Fruit fly (Drosophila melanogaster) whole organism, prepupa: Measurements from ENCODE around the gene srl.

Experiments
- Blimp-1 ChIP-seq: fragments of 200-800 bp; sonication (Bioruptor generic); optimal IDR thresholded peaks from 3 replicates; lab custom pipeline; 2017; ENCODE audit warnings: missing biosample characterization, missing genetic modification characterization, mild to moderate bottlenecking, moderate library complexity, missing genetic modification reagents
- CG11294 ChIP-seq: fragments of 200-800 bp; sonication (Bioruptor generic); IDR thresholded peaks from 2 replicates; pipeline ENCODE4 v1.3.6; 2022; ENCODE audit warnings: missing biosample characterization, missing genetic modification characterization
- CG11902 ChIP-seq: fragments of 200-800 bp; sonication (Bioruptor generic); optimal IDR thresholded peaks from 3 replicates; lab custom pipeline; 2016; ENCODE audit warnings: missing biosample characterization, missing genetic modification characterization
- CG15336 ChIP-seq: fragments of 200-800 bp; sonication (Bioruptor generic); IDR thresholded peaks from 2 replicates; pipeline ENCODE4 v1.3.6; 2022; ENCODE audit warnings: missing biosample characterization, missing genetic modification characterization
- CG1621 ChIP-seq: fragments of 200-800 bp; sonication (Bioruptor generic); optimal IDR thresholded peaks from 3 replicates; lab custom pipeline; 2018; ENCODE audit warnings: missing biosample characterization, mild to moderate bottlenecking, missing genetic modification characterization
- CG3032 ChIP-seq: fragments of 200-800 bp; optimal IDR thresholded peaks from 2 replicates; lab custom pipeline; 2019; ENCODE audit warnings: missing biosample characterization, mild to moderate bottlenecking, missing genetic modification characterization, moderate library complexity
- CG31627 ChIP-seq: fragments of 200-800 bp; sonication (Bioruptor generic); optimal IDR thresholded peaks from 3 replicates; lab custom pipeline; 2016; ENCODE audit warnings: missing biosample characterization, missing genetic modification characterization
- CG3919 ChIP-seq: fragments of 200-800 bp; sonication (Bioruptor generic); optimal IDR thresholded peaks from 3 replicates; lab custom pipeline; 2016; ENCODE audit warnings: missing biosample characterization, missing genetic modification characterization
- CG6163 ChIP-seq: fragments of 200-800 bp; sonication (Bioruptor generic); IDR thresholded peaks from 3 replicates; pipeline ENCODE4 v1.3.6; 2022; ENCODE audit warnings: missing biosample characterization, missing genetic modification characterization
- CG6276 ChIP-seq: fragments of 200-800 bp; sonication (Bioruptor generic); optimal IDR thresholded peaks from 2 replicates; lab custom pipeline; 2017; ENCODE audit warnings: missing biosample characterization, mild to moderate bottlenecking, missing genetic modification characterization
- CG6792 ChIP-seq: fragments of 200-800 bp; sonication (Bioruptor generic); optimal IDR thresholded peaks from 3 replicates; lab custom pipeline; 2016; ENCODE audit warnings: missing biosample characterization, missing genetic modification characterization
- CG6808 ChIP-seq: fragments of 200-800 bp; sonication (Bioruptor generic); optimal IDR thresholded peaks from 3 replicates; lab custom pipeline; 2017; ENCODE audit warnings: missing biosample characterization, missing genetic modification characterization, mild to moderate bottlenecking, moderate library complexity, missing genetic modification reagents
- CG6854 ChIP-seq: fragments of 200-800 bp; sonication (Bioruptor generic); optimal IDR thresholded peaks from 2 replicates; lab custom pipeline; 2017; ENCODE audit warnings: missing biosample characterization, mild to moderate bottlenecking, missing genetic modification characterization
- CG8119 ChIP-seq: fragments of 200-800 bp; sonication (Bioruptor generic); IDR thresholded peaks from 3 replicates; pipeline ENCODE4 v1.3.6; 2022; ENCODE audit warnings: missing biosample characterization, missing genetic modification characterization
- CG8319 ChIP-seq: fragments of 200-800 bp; sonication (Bioruptor generic); optimal IDR thresholded peaks from 3 replicates; lab custom pipeline; 2016; ENCODE audit warnings: missing biosample characterization, missing genetic modification characterization
- CG8632 ChIP-seq: fragments of 200-800 bp; sonication (Bioruptor generic); optimal IDR thresholded peaks from 3 replicates; lab custom pipeline; 2016; ENCODE audit warnings: missing biosample characterization, missing genetic modification characterization
- Eip78C ChIP-seq: fragments of 200-800 bp; sonication (Bioruptor generic); peaks from one replicate; lab custom pipeline; 2016; ENCODE audit warnings: missing biosample characterization, missing genetic modification characterization
- Ets21C ChIP-seq: fragments of 200-800 bp; sonication (Bioruptor generic); optimal IDR thresholded peaks from 3 replicates; lab custom pipeline; 2016; ENCODE audit warnings: missing biosample characterization, missing genetic modification characterization
- Ets96B ChIP-seq: fragments of 200-800 bp; optimal IDR thresholded peaks from 2 replicates; lab custom pipeline; 2019; ENCODE audit warnings: missing biosample characterization, mild to moderate bottlenecking, missing genetic modification characterization, moderate library complexity
- Gug ChIP-seq: fragments of 200-800 bp; sonication (Bioruptor generic); IDR thresholded peaks from 2 replicates; pipeline ENCODE4 v1.3.6; 2022; ENCODE audit warnings: missing biosample characterization, missing genetic modification characterization
- Hr38 ChIP-seq: sonication (Bioruptor generic); optimal IDR thresholded peaks from 2 replicates; lab custom pipeline; 2016; ENCODE audit warnings: missing biosample characterization, missing genetic modification characterization
- Hr4 ChIP-seq: fragments of 200-800 bp; sonication (Bioruptor generic); optimal IDR thresholded peaks from 3 replicates; lab custom pipeline; 2016; ENCODE audit warnings: missing biosample characterization, missing genetic modification characterization
- Met ChIP-seq: fragments of 200-800 bp; sonication (Bioruptor generic); optimal IDR thresholded peaks from 3 replicates; lab custom pipeline; 2016; ENCODE audit warnings: missing biosample characterization, missing genetic modification characterization
- OdsH ChIP-seq: fragments of 200-800 bp; sonication (Bioruptor generic); optimal IDR thresholded peaks from 3 replicates; lab custom pipeline; 2016; ENCODE audit warnings: missing biosample characterization, missing genetic modification characterization
- Sox102F ChIP-seq: fragments of 200-800 bp; sonication (Bioruptor generic); optimal IDR thresholded peaks from 2 replicates; lab custom pipeline; 2016; ENCODE audit warnings: missing biosample characterization, mild to moderate bottlenecking, missing genetic modification characterization
- Sox15 ChIP-seq: fragments of 200-800 bp; sonication (Bioruptor generic); optimal IDR thresholded peaks from 3 replicates; lab custom pipeline; 2016; ENCODE audit warnings: missing biosample characterization, missing genetic modification characterization
- dsx ChIP-seq: fragments of 200-800 bp; optimal IDR thresholded peaks from 3 replicates; lab custom pipeline; 2019; ENCODE audit warnings: missing biosample characterization, mild to moderate bottlenecking, missing genetic modification characterization, moderate library complexity; ENCODE audit not compliant: poor library complexity, severe bottlenecking
- esn ChIP-seq: fragments of 200-800 bp; sonication (Bioruptor generic); optimal IDR thresholded peaks from 2 replicates; lab custom pipeline; 2016; ENCODE audit warnings: missing biosample characterization, mild to moderate bottlenecking, missing genetic modification characterization, moderate library complexity
- fd59A ChIP-seq: fragments of 200-800 bp; sonication (Bioruptor generic); optimal IDR thresholded peaks from 2 replicates; lab custom pipeline; 2017; ENCODE audit warnings: missing biosample characterization, mild to moderate bottlenecking, missing genetic modification characterization, missing genetic modification reagents
- fd85E ChIP-seq: fragments of 200-800 bp; sonication (Bioruptor generic); optimal IDR thresholded peaks from 3 replicates; lab custom pipeline; 2016; ENCODE audit warnings: missing biosample characterization, missing genetic modification characterization
- fkh ChIP-seq: fragments of 200-800 bp; sonication (Bioruptor generic); optimal IDR thresholded peaks from 3 replicates; lab custom pipeline; 2017; ENCODE audit warnings: missing biosample characterization, mild to moderate bottlenecking, missing genetic modification characterization, moderate library complexity
- lz ChIP-seq: fragments of 200-800 bp; sonication (Bioruptor generic); optimal IDR thresholded peaks from 3 replicates; lab custom pipeline; 2016; ENCODE audit warnings: missing biosample characterization, missing genetic modification characterization
- net ChIP-seq: fragments of 200-800 bp; sonication (Bioruptor generic); optimal IDR thresholded peaks from 3 replicates; lab custom pipeline; 2016; ENCODE audit warnings: missing biosample characterization, missing genetic modification characterization
- pdm3 ChIP-seq: fragments of 200-800 bp; sonication (Bioruptor generic); optimal IDR thresholded peaks from 3 replicates; lab custom pipeline; 2016; ENCODE audit warnings: missing biosample characterization, missing genetic modification characterization
- salr ChIP-seq, 2 experiments: fragments of 200-800 bp; sonication (Bioruptor generic); optimal IDR thresholded peaks; 3 replicates each; lab custom pipeline; 2016 to 2018; ENCODE audit warnings: missing biosample characterization in 2 of 2, missing genetic modification characterization in 2 of 2, mild to moderate bottlenecking in 1 of 2
- topi ChIP-seq: fragments of 200-800 bp; sonication (Bioruptor generic); optimal IDR thresholded peaks from 3 replicates; lab custom pipeline; 2016; ENCODE audit warnings: missing biosample characterization, missing genetic modification characterization

Gene srl

dm6 chr3R:4437113-4437512 is 8.0 kb upstream of the srl start, which contains the start of the genes Lipt2 and CG14650 (continued):
- TF ChIP-seq CG3919 (GFP tag; lab: Kevin White, UChicago): peak; percentile 73
- peak; percentile 47 for TF ChIP-seq CG6792 (GFP tag; lab: Kevin White, UChicago)
- peak; percentile 79 for TF ChIP-seq esn (GFP tag; lab: Kevin White, UChicago)

dm6 chr3R:4433441-4434077 is 4.4 kb upstream of the srl start, which contains the start of the genes eIF3a and CG1074:
Gene eIF3a (minus strand): TSS chr3R:4433895.
Gene CG1074 (plus strand): TSS chr3R:4433965.
- TF ChIP-seq topi (GFP tag; lab: Kevin White, UChicago) (no peak), CG31627 (GFP tag; lab: Kevin White, UChicago) (peak; percentile 64), OdsH (GFP tag; lab: Kevin White, UChicago) (no peak), CG15336 (no peak), net (GFP tag; lab: Kevin White, UChicago) (no peak), salr (GFP tag; optimal IDR thresholded peaks at IDR 0.05; lab: Kevin White, UChicago) (peak in 1 of 2 experiments; percentile 19), CG8119 (no peak), CG8632 (no peak), fd59A (GFP tag; lab: Kevin White, UChicago) (peak; percentile 7), Hr4 (GFP tag; lab: Kevin White, UChicago) (no peak), Sox102F (no peak), CG11294 (GFP tag; lab: Robert Waterston, UW) (no peak), CG1621 (tag; lab: Kevin White, UChicago) (peak; percentile 52), CG6808 (GFP tag; lab: Kevin White, UChicago) (no peak), Blimp-1 (GFP tag; lab: Kevin White, UChicago) (no peak), CG3032 (tag; lab: Kevin White, UChicago) (peak; percentile 52), dsx (GFP tag; lab: Kevin White, UChicago) (no peak), Sox15 (GFP tag; lab: Kevin White, UChicago) (peak; percentile 7), CG6854 (GFP tag; lab: Kevin White, UChicago) (peak; percentile 85), CG6163 (GFP tag; lab: Robert Waterston, UW) (peak; percentile 77; the same call in 2 of the 3 replicates), Eip78C (GFP tag; lab: Kevin White, UChicago) (peak; percentile 87), esn (GFP tag; lab: Kevin White, UChicago) (peak; percentile 75), lz (GFP tag; lab: Kevin White, UChicago) (peak; percentile 64), Met (GFP tag; lab: Kevin White, UChicago) (no peak), Hr38 (GFP tag; lab: Kevin White, UChicago) (no peak), Ets96B (tag; lab: Kevin White, UChicago) (peak; percentile 18)

dm6 chr3R:4426730-4427129 is 2.4 kb downstream of the srl start, which contains the start of gene CG31525:
Gene CG31525 (plus strand): TSS chr3R:4427030.
- TF ChIP-seq CG11294 (GFP tag; lab: Robert Waterston, UW): no peak
- TF ChIP-seq CG6163 (GFP tag; lab: Robert Waterston, UW): no peak
- TF ChIP-seq CG8319: no peak
- TF ChIP-seq CG6808 (GFP tag; lab: Kevin White, UChicago): no peak
- TF ChIP-seq CG6854 (GFP tag; lab: Kevin White, UChicago): no peak
- no peak for TF ChIP-seq Gug
- TF ChIP-seq CG6276: no peak
- no peak for TF ChIP-seq Blimp-1 (GFP tag; lab: Kevin White, UChicago)
- TF ChIP-seq CG3919 (GFP tag; lab: Kevin White, UChicago): no peak
- no peak for TF ChIP-seq fd85E (GFP tag; lab: Kevin White, UChicago)
- TF ChIP-seq fkh (GFP tag; lab: Kevin White, UChicago): no peak
- TF ChIP-seq, all 60 proteins: peak for 0

dm6 chr3R:4419482-4419881 is 9.7 kb downstream of the srl start, which contains the start of gene CG32944:
Gene CG32944 (minus strand): TSS chr3R:4419578.
- TF ChIP-seq fkh (GFP tag; lab: Kevin White, UChicago) (no peak), Sox15 (GFP tag; lab: Kevin White, UChicago) (no peak), CG11902 (no peak), pdm3 (GFP tag; lab: Kevin White, UChicago) (no peak), CG6854 (GFP tag; lab: Kevin White, UChicago) (no peak), Ets21C (no peak)
- TF ChIP-seq, all 60 proteins: peak for 0
